Fruit fly (Drosophila melanogaster) whole organism, embryonic: ENCODE data around the gene MsrA.

Source experiments
- Antp ChIP-seq: fragments of 200-800 bp; sonication (Bioruptor generic); optimal IDR thresholded peaks from 3 replicates; lab custom pipeline; 2016; ENCODE audit warnings: missing biosample characterization, missing genetic modification characterization
- B-H2 ChIP-seq: fragments of 200-800 bp; sonication (Bioruptor generic); optimal IDR thresholded peaks from 2 replicates; lab custom pipeline; 2018; ENCODE audit warnings: missing biosample characterization, mild to moderate bottlenecking, missing genetic modification characterization
- Blimp-1 ChIP-seq: fragments of 200-800 bp; sonication (Bioruptor generic); optimal IDR thresholded peaks from 3 replicates; lab custom pipeline; 2018; ENCODE audit warnings: missing biosample characterization, missing genetic modification characterization, mild to moderate bottlenecking, moderate library complexity, missing genetic modification reagents
- CG12219 ChIP-seq: fragments of 200-800 bp; sonication (Bioruptor generic); optimal IDR thresholded peaks from 3 replicates; lab custom pipeline; 2018; ENCODE audit warnings: missing biosample characterization, mild to moderate bottlenecking, missing genetic modification characterization
- CG12236 ChIP-seq: fragments of 200-800 bp; sonication (Bioruptor generic); optimal IDR thresholded peaks from 2 replicates; lab custom pipeline; 2016; ENCODE audit warnings: missing biosample characterization, missing genetic modification characterization
- CG17829 ChIP-seq: fragments of 200-800 bp; optimal IDR thresholded peaks from 2 replicates; lab custom pipeline; 2019; ENCODE audit warnings: missing biosample characterization, mild to moderate bottlenecking, missing genetic modification characterization, moderate library complexity
- CG2120 ChIP-seq: fragments of 200-800 bp; sonication (Bioruptor generic); optimal IDR thresholded peaks from 3 replicates; lab custom pipeline; 2016; ENCODE audit warnings: missing biosample characterization, missing genetic modification characterization
- CG32532 ChIP-seq: fragments of 200-800 bp; sonication (Bioruptor generic); IDR thresholded peaks from 2 replicates; pipeline ENCODE4 v1.3.6; 2022; ENCODE audit warnings: missing biosample characterization, missing genetic modification characterization
- CG3281 ChIP-seq: fragments of 200-800 bp; sonication (Bioruptor generic); optimal IDR thresholded peaks from 3 replicates; lab custom pipeline; 2017; ENCODE audit warnings: missing biosample characterization, mild to moderate bottlenecking, missing genetic modification characterization
- CG4328 ChIP-seq: fragments of 200-800 bp; sonication (Bioruptor generic); optimal IDR thresholded peaks from 3 replicates; lab custom pipeline; 2017; ENCODE audit warnings: missing biosample characterization, missing genetic modification reagents, missing genetic modification characterization
- CG43689 ChIP-seq: fragments of 200-800 bp; sonication (Bioruptor generic); IDR thresholded peaks from 2 replicates; pipeline ENCODE4 v1.3.6; 2022; ENCODE audit warnings: missing biosample characterization, missing genetic modification characterization
- CG7987 ChIP-seq: fragments of 200-800 bp; sonication (Bioruptor generic); optimal IDR thresholded peaks from 2 replicates; lab custom pipeline; 2018; ENCODE audit warnings: missing biosample characterization, mild to moderate bottlenecking, missing genetic modification characterization, moderate library complexity
- CG9932 ChIP-seq: fragments of 200-800 bp; sonication (Bioruptor generic); IDR thresholded peaks from 2 replicates; pipeline ENCODE4 v1.3.6; 2022; ENCODE audit warnings: missing biosample characterization, missing genetic modification characterization
- CTCF ChIP-seq: fragments of 200-800 bp; sonication (Bioruptor generic); optimal IDR thresholded peaks from 2 replicates; lab custom pipeline; 2017; ENCODE audit warnings: missing biosample characterization, mild to moderate bottlenecking, missing genetic modification characterization, moderate library complexity
- D19A ChIP-seq: fragments of 200-800 bp; optimal IDR thresholded peaks from 3 replicates; lab custom pipeline; 2019; ENCODE audit warnings: missing biosample characterization, mild to moderate bottlenecking, missing genetic modification characterization, moderate library complexity
- Deaf1 ChIP-seq: fragments of 200-800 bp; optimal IDR thresholded peaks from 3 replicates; lab custom pipeline; 2019; ENCODE audit warnings: missing biosample characterization, mild to moderate bottlenecking, missing genetic modification characterization, moderate library complexity
- Dek ChIP-seq: fragments of 200-800 bp; sonication (Bioruptor generic); optimal IDR thresholded peaks from 3 replicates; lab custom pipeline; 2019; ENCODE audit warnings: missing biosample characterization, mild to moderate bottlenecking, missing genetic modification characterization, moderate library complexity
- ERR ChIP-seq: fragments of 200-800 bp; sonication (Bioruptor generic); optimal IDR thresholded peaks from 2 replicates; lab custom pipeline; 2016; ENCODE audit warnings: missing biosample characterization, missing genetic modification characterization
- HLH4C ChIP-seq: fragments of 200-800 bp; sonication (Bioruptor generic); IDR thresholded peaks from 3 replicates; pipeline ENCODE4 v1.3.6; 2022; ENCODE audit warnings: missing biosample characterization, missing genetic modification characterization; ENCODE audit not compliant: partially characterized antibody
- Hey ChIP-seq: fragments of 200-800 bp; sonication (Bioruptor generic); optimal IDR thresholded peaks from 3 replicates; lab custom pipeline; 2018; ENCODE audit warnings: missing biosample characterization, mild to moderate bottlenecking, missing genetic modification characterization
- HmgZ ChIP-seq: fragments of 200-800 bp; sonication (Bioruptor generic); optimal IDR thresholded peaks from 2 replicates; lab custom pipeline; 2018; ENCODE audit warnings: missing biosample characterization, mild to moderate bottlenecking, missing genetic modification characterization
- MESR4 ChIP-seq: fragments of 200-800 bp; sonication (Bioruptor generic); optimal IDR thresholded peaks from 2 replicates; lab custom pipeline; 2018; ENCODE audit warnings: missing biosample characterization, mild to moderate bottlenecking, missing genetic modification characterization, moderate library complexity
- Med ChIP-seq: fragments of 200-800 bp; sonication (Bioruptor generic); peaks from one replicate; lab custom pipeline; 2016; ENCODE audit warnings: missing biosample characterization, missing genetic modification characterization, mild to moderate bottlenecking, inconsistent platforms, moderate library complexity
- Neu2 ChIP-seq: fragments of 200-800 bp; sonication (Bioruptor generic); optimal IDR thresholded peaks from 3 replicates; lab custom pipeline; 2016; ENCODE audit warnings: missing biosample characterization, missing genetic modification characterization, borderline replicate concordance
- Nf-YC ChIP-seq: fragments of 200-800 bp; optimal IDR thresholded peaks from 3 replicates; lab custom pipeline; 2019; ENCODE audit warnings: missing biosample characterization, mild to moderate bottlenecking, missing genetic modification characterization, moderate library complexity
- Pdp1 ChIP-seq, 2 experiments: fragments of 200-800 bp; sonication (Bioruptor generic); optimal IDR thresholded peaks; 3 replicates each; lab custom pipeline; 2016; ENCODE audit warnings: missing biosample characterization in 2 of 2, missing genetic modification characterization in 2 of 2, mild to moderate bottlenecking in 1 of 2, moderate library complexity in 1 of 2
- Sry-δ ChIP-seq: fragments of 200-800 bp; sonication (Bioruptor generic); optimal IDR thresholded peaks from 2 replicates; lab custom pipeline; 2016; ENCODE audit warnings: missing biosample characterization, missing genetic modification characterization
- Trl ChIP-seq, 3 experiments: fragments of >200 bp in 2 of 3; fragments of 200-800 bp in 1 of 3; sonication (Bioruptor generic) in 1 of 3; optimal IDR thresholded peaks; 2 replicates in 1 of 3; 3 replicates in 2 of 3; lab custom pipeline; 2016 to 2017; ENCODE audit warnings: missing biosample characterization in 1 of 3, missing genetic modification characterization in 1 of 3
- Usf ChIP-seq: fragments of 200-800 bp; sonication (Bioruptor generic); optimal IDR thresholded peaks from 2 replicates; lab custom pipeline; 2017; ENCODE audit warnings: missing genotype, missing biosample characterization, missing genetic modification characterization
- ato ChIP-seq: fragments of 200-800 bp; sonication (Bioruptor generic); IDR thresholded peaks from 2 replicates; pipeline ENCODE4 v1.3.6; 2022; ENCODE audit warnings: missing biosample characterization, missing genetic modification characterization; ENCODE audit not compliant: partially characterized antibody
- az2 ChIP-seq: fragments of 200-800 bp; sonication (Bioruptor generic); optimal IDR thresholded peaks from 3 replicates; lab custom pipeline; 2016; ENCODE audit warnings: missing biosample characterization, missing genetic modification characterization
- chinmo ChIP-seq: fragments of 200-800 bp; sonication (Bioruptor generic); IDR thresholded peaks from 4 replicates; pipeline ENCODE4 v1.3.6; 2022; ENCODE audit warnings: missing biosample characterization, missing genetic modification characterization; ENCODE audit not compliant: partially characterized antibody
- croc ChIP-seq: fragments of 200-800 bp; sonication (Bioruptor generic); conservative IDR thresholded peaks from 3 replicates; pipeline ENCODE4 v1.3.6; 2022; ENCODE audit warnings: missing biosample characterization, missing genetic modification characterization
- en ChIP-seq: fragments of 200-800 bp; sonication (Bioruptor generic); optimal IDR thresholded peaks from 2 replicates; lab custom pipeline; 2016; ENCODE audit warnings: missing biosample characterization, missing genetic modification characterization
- eyg ChIP-seq: fragments of 200-800 bp; sonication (Bioruptor generic); optimal IDR thresholded peaks from 3 replicates; lab custom pipeline; 2016; ENCODE audit warnings: missing biosample characterization, missing genetic modification characterization
- fd96Cb ChIP-seq: fragments of 200-800 bp; sonication (Bioruptor generic); optimal IDR thresholded peaks from 2 replicates; lab custom pipeline; 2018; ENCODE audit warnings: missing biosample characterization, mild to moderate bottlenecking, missing genetic modification characterization, moderate library complexity
- ftz-f1 ChIP-seq: fragments of 200-800 bp; sonication (Bioruptor generic); optimal IDR thresholded peaks from 2 replicates; lab custom pipeline; 2016; ENCODE audit warnings: missing biosample characterization, missing genetic modification characterization
- grn ChIP-seq: fragments of 200-800 bp; sonication (Bioruptor generic); optimal IDR thresholded peaks from 3 replicates; lab custom pipeline; 2017; ENCODE audit warnings: missing biosample characterization, missing genetic modification characterization
- kni ChIP-seq: fragments of 200-800 bp; sonication (Bioruptor generic); optimal IDR thresholded peaks from 3 replicates; lab custom pipeline; 2017; ENCODE audit warnings: mild to moderate bottlenecking, missing biosample characterization, missing genetic modification reagents, missing genetic modification characterization
- lilli ChIP-seq: fragments of 200-800 bp; sonication (Bioruptor generic); optimal IDR thresholded peaks from 3 replicates; lab custom pipeline; 2016; ENCODE audit warnings: missing biosample characterization, missing genetic modification characterization
- mam ChIP-seq: fragments of 200-800 bp; sonication (Bioruptor generic); optimal IDR thresholded peaks from 3 replicates; lab custom pipeline; 2016; ENCODE audit warnings: missing biosample characterization, missing genetic modification characterization
- nom ChIP-seq: fragments of 200-800 bp; sonication (Bioruptor generic); optimal IDR thresholded peaks from 2 replicates; lab custom pipeline; 2017; ENCODE audit warnings: missing biosample characterization, missing genetic modification characterization, mild to moderate bottlenecking, moderate library complexity, missing genetic modification reagents
- p53 ChIP-seq: fragments of 200-800 bp; sonication (Bioruptor generic); optimal IDR thresholded peaks from 2 replicates; lab custom pipeline; 2016; ENCODE audit warnings: missing biosample characterization, missing genetic modification characterization
- pho ChIP-seq: fragments of 200-800 bp; sonication (Bioruptor generic); optimal IDR thresholded peaks from 2 replicates; lab custom pipeline; 2016; ENCODE audit warnings: missing biosample characterization, missing genetic modification characterization
- schlank ChIP-seq: fragments of 200-800 bp; sonication (Bioruptor generic); optimal IDR thresholded peaks from 2 replicates; lab custom pipeline; 2018; ENCODE audit warnings: missing biosample characterization, mild to moderate bottlenecking, missing genetic modification characterization
- shn ChIP-seq: fragments of 200-800 bp; sonication (Bioruptor generic); optimal IDR thresholded peaks from 3 replicates; lab custom pipeline; 2016; ENCODE audit warnings: missing biosample characterization, missing genetic modification characterization
- sisA ChIP-seq: fragments of 200-800 bp; sonication (Bioruptor generic); IDR thresholded peaks from 2 replicates; pipeline ENCODE4 v1.3.6; 2022; ENCODE audit warnings: missing biosample characterization, missing genetic modification characterization
- sob ChIP-seq: fragments of 200-800 bp; sonication (Bioruptor generic); IDR thresholded peaks from 2 replicates; pipeline ENCODE4 v1.3.6; 2022; ENCODE audit warnings: missing biosample characterization, missing genetic modification characterization
- vvl ChIP-seq: fragments of 200-800 bp; sonication (Bioruptor generic); IDR thresholded peaks from 2 replicates; pipeline ENCODE4 v1.3.6; 2022; ENCODE audit warnings: missing biosample characterization, missing genetic modification characterization

The MsrA gene

DNA sequence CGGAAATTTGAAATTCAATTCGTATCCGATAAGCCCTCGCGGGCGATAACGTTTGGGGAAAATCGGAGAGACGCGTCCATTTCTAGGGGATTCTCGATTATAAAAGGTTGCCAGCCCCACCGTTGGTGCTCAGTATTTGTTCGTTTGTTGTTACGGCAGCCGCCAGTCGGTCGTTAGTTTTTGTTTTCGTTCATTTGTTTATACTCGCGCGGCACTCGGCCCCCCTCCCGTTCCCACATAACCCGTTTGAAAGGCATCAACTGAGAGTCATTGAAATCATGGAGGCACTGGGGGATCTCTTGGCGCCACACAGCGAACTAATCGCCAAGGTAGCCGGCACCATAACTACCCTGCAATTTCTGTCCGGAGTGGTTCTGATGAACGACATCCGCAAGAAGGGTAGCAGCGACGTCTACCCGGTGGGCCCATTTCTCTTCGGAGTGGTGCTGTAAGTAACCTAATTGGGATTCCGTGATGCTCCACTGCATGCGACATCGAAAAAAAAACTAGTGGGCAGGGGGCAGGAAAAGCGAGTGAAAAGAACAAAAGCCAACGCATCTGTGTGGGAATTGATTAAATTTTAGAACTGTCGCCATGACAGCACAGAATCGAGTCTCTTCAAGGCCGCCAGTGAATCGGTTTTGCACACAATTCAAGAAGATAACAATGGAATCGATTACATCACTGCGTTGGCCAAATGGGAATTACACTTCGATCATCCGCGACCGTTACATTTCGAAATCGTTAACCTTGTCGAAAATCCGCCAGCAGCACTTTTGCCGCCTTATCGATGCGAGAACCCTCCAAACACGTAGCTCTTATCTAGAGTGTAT lies 9.8 kb upstream of the MsrA start, which contains the start of gene CG7272 (continued):
- TF ChIP-seq MESR4: peak; percentile 9
- no peak for TF ChIP-seq CG12219 (GFP tag; lab: Kevin White, UChicago)
- TF ChIP-seq HLH4C (GFP tag; lab: Robert Waterston, UW): peak; percentile 50; the same call in 2 of the 3 replicates
- TF ChIP-seq croc (GFP tag; lab: Robert Waterston, UW): no peak
- peak; percentile 84 for TF ChIP-seq ftz-f1
- TF ChIP-seq Hey (tag; lab: Kevin White, UChicago): peak; percentile 2
- no peak for TF ChIP-seq schlank (tag; lab: Kevin White, UChicago)
- TF ChIP-seq vvl (GFP tag; lab: Robert Waterston, UW): peak; percentile 42
- TF ChIP-seq Pdp1 (GFP tag; optimal IDR thresholded peaks at IDR 0.05; lab: Kevin White, UChicago): peak in 1 of 2 experiments; percentile 78
- TF ChIP-seq CG43689: no peak
- TF ChIP-seq Neu2 (GFP tag; lab: Kevin White, UChicago): no peak
- peak; percentile 58 for TF ChIP-seq B-H2 (GFP tag; lab: Kevin White, UChicago)
- peak; percentile 47 for TF ChIP-seq CG32532 (GFP tag; lab: Robert Waterston, UW)
- peak; percentile 45 for TF ChIP-seq Nf-YC (tag; lab: Kevin White, UChicago)
- peak; percentile 28; the same call in 1 of the 4 replicates for TF ChIP-seq chinmo
- TF ChIP-seq shn (GFP tag; lab: Kevin White, UChicago): no peak
- peak; percentile 18 for TF ChIP-seq eyg (GFP tag; lab: Kevin White, UChicago)
- TF ChIP-seq pho (GFP tag; lab: Kevin White, UChicago): peak; percentile 22
- peak; percentile 17 for TF ChIP-seq Blimp-1 (GFP tag; lab: Kevin White, UChicago)
- peak; percentile 60 for TF ChIP-seq kni
- peak; percentile 31 for TF ChIP-seq ERR (GFP tag; lab: Kevin White, UChicago)
- TF ChIP-seq Deaf1 (tag; lab: Kevin White, UChicago): peak; percentile 72
- TF ChIP-seq Dek: peak; percentile 17
- TF ChIP-seq HmgZ (tag; lab: Kevin White, UChicago): peak; percentile 65
- peak; percentile 29 for TF ChIP-seq mam (GFP tag; lab: Kevin White, UChicago)
- no peak for TF ChIP-seq sisA (GFP tag; lab: Robert Waterston, UW)
- TF ChIP-seq Sry-δ: peak; percentile 53
- TF ChIP-seq p53: no peak
- TF ChIP-seq Antp (GFP tag; lab: Kevin White, UChicago): peak; percentile 6
- TF ChIP-seq nom (GFP tag; lab: Kevin White, UChicago): peak; percentile 23
- no peak for TF ChIP-seq CG17829 (tag; lab: Kevin White, UChicago)
- no peak for TF ChIP-seq Usf (GFP tag; lab: Kevin White, UChicago)
- peak; percentile 88 for TF ChIP-seq Med
- TF ChIP-seq CTCF (GFP tag; lab: Kevin White, UChicago): peak; percentile 23
- TF ChIP-seq CG12236 (GFP tag; lab: Kevin White, UChicago): no peak
- TF ChIP-seq lilli (GFP tag; lab: Kevin White, UChicago): peak; percentile 37
- peak; percentile 15; the same call in 1 of the 2 replicates for TF ChIP-seq sob (GFP tag; lab: Robert Waterston, UW)
- peak; percentile 51; the same call in 1 of the 2 replicates for TF ChIP-seq ato (GFP tag; lab: Robert Waterston, UW)
- no peak for TF ChIP-seq fd96Cb
- TF ChIP-seq CG4328 (GFP tag; lab: Kevin White, UChicago): peak; percentile 27
- TF ChIP-seq CG2120: peak; percentile 49
- TF ChIP-seq Trl (optimal IDR thresholded peaks at IDR 0.05; lab: Kevin White, UChicago): no peak
- peak; percentile 30 for TF ChIP-seq Trl (GFP tag; optimal IDR thresholded peaks at IDR 0.05; lab: Kevin White, UChicago)
- no peak for TF ChIP-seq en (GFP tag; lab: Kevin White, UChicago)
- TF ChIP-seq CG7987 (GFP tag; lab: Kevin White, UChicago): peak; percentile 26
- peak; percentile 14 for TF ChIP-seq grn (GFP tag; lab: Kevin White, UChicago)
- TF ChIP-seq az2 (GFP tag; lab: Kevin White, UChicago): no peak
- TF ChIP-seq D19A (tag; lab: Kevin White, UChicago): peak; percentile 73
- TF ChIP-seq CG3281 (GFP tag; lab: Kevin White, UChicago): peak; percentile 3
- peak; percentile 36; the same call in 1 of the 2 replicates for TF ChIP-seq CG9932 (GFP tag; lab: Robert Waterston, UW)
